Worm (Caenorhabditis elegans) whole organism, L3 larva: ENCODE data around the gene R02D5.3.

Source experiments
- R02D3.7 ChIP-seq: fragments of 150-350 bp; optimal IDR thresholded peaks from 2 replicates; lab custom pipeline; 2014; ENCODE audit warnings: missing biosample characterization, missing genetic modification characterization
- snpc-4 ChIP-seq: fragments of 150-350 bp; optimal IDR thresholded peaks from 2 replicates; lab custom pipeline; 2014; ENCODE audit warnings: missing biosample characterization, missing genetic modification characterization

ce11 chrV:14448669-14449068 lies 34.3 kb upstream of the R02D5.3 start:
- TF ChIP-seq R02D3.7 (tag; lab: Kevin White, UChicago), result no peak
- TF ChIP-seq snpc-4 (tag; lab: Kevin White, UChicago), result no peak
